Worm (Caenorhabditis elegans): ENCODE results near the gene C23G10.1.

Gene C23G10.1

ce11 chrIII:6180294-6180693 is 28.8 kb upstream of the C23G10.1 start:
- peak; percentile 36 for TF ChIP-seq gmeb-1 (tag; optimal IDR thresholded peaks at IDR 0.05)
- TF ChIP-seq unc-39 (tag; optimal IDR thresholded peaks at IDR 0.05), result no peak
- TF ChIP-seq F13H6.1 (tag; optimal IDR thresholded peaks at IDR 0.05), result peak; percentile 57
- peak; percentile 66 for TF ChIP-seq sma-9 (GFP tag; optimal IDR thresholded peaks at IDR 0.05)
- TF ChIP-seq sma-9 (tag; optimal IDR thresholded peaks at IDR 0.05), result no peak
- no peak for TF ChIP-seq ama-1 (optimal IDR thresholded peaks at IDR 0.05)
- peak; percentile 11 for TF ChIP-seq sma-3 (GFP tag; optimal IDR thresholded peaks at IDR 0.05)
- no peak for TF ChIP-seq ztf-1 (GFP tag; conservative IDR thresholded peaks at IDR 0.05)
- TF ChIP-seq crh-2 (tag; optimal IDR thresholded peaks at IDR 0.05), result peak; percentile 68
- TF ChIP-seq skn-1 (tag; optimal IDR thresholded peaks at IDR 0.05), result peak; percentile 34
- TF ChIP-seq zag-1 (tag; optimal IDR thresholded peaks at IDR 0.05), result no peak
- no peak for TF ChIP-seq elt-3 (tag; optimal IDR thresholded peaks at IDR 0.05)
- TF ChIP-seq fos-1 (tag; optimal IDR thresholded peaks at IDR 0.05), result peak; percentile 58
- TF ChIP-seq nhr-129 (tag; optimal IDR thresholded peaks at IDR 0.05), result peak; percentile 10
- TF ChIP-seq alr-1 (tag; optimal IDR thresholded peaks at IDR 0.05), result no peak
- peak in 1 of 2 experiments; percentile 28 for TF ChIP-seq mdl-1 (tag; optimal IDR thresholded peaks at IDR 0.05)

- TF ChIP-seq mdl-1 (tag; optimal IDR thresholded peaks at IDR 0.05) (no peak), ztf-1 (GFP tag; conservative IDR thresholded peaks at IDR 0.05) (no peak), lin-39 (tag; optimal IDR thresholded peaks at IDR 0.05) (no peak), alr-1 (tag; optimal IDR thresholded peaks at IDR 0.05) (no peak), sma-9 (GFP tag; optimal IDR thresholded peaks at IDR 0.05) (no peak), sma-9 (tag; optimal IDR thresholded peaks at IDR 0.05) (no peak), dmd-4 (tag; optimal IDR thresholded peaks at IDR 0.05) (no peak), F13H6.1 (tag; optimal IDR thresholded peaks at IDR 0.05) (no peak), elt-3 (tag; optimal IDR thresholded peaks at IDR 0.05) (no peak), unc-62 (GFP tag; optimal IDR thresholded peaks at IDR 0.05) (no peak), crh-2 (tag; optimal IDR thresholded peaks at IDR 0.05) (no peak)
Measured at ce11 chrIII:6183118-6183517, 26.0 kb upstream of the C23G10.1 start, which contains the start of gene nas-28. Gene nas-28 (minus strand): TSS chrIII:6183218.

ce11 chrIII:6190810-6191209 is 18.3 kb upstream of the C23G10.1 start, which contains the start of gene C23G10.5:
Gene C23G10.5 (plus strand): TSS chrIII:6191110.
- TF ChIP-seq ZK546.5 (tag; optimal IDR thresholded peaks at IDR 0.05) (no peak), unc-39 (tag; optimal IDR thresholded peaks at IDR 0.05) (no peak), R02D3.7 (tag; optimal IDR thresholded peaks at IDR 0.05) (no peak), nhr-10 (tag; optimal IDR thresholded peaks at IDR 0.05) (no peak), lin-11 (tag; optimal IDR thresholded peaks at IDR 0.05) (no peak), crh-2 (tag; optimal IDR thresholded peaks at IDR 0.05) (no peak), nhr-77 (tag; optimal IDR thresholded peaks at IDR 0.05) (no peak), sma-3 (GFP tag; optimal IDR thresholded peaks at IDR 0.05) (no peak), ceh-16 (tag; optimal IDR thresholded peaks at IDR 0.05) (no peak), nhr-12 (tag; optimal IDR thresholded peaks at IDR 0.05) (no peak)

ce11 chrIII:6194480-6194879 is 14.6 kb upstream of the C23G10.1 start, which contains the start of gene ugt-66:
Gene ugt-66 (minus strand): TSS chrIII:6194580.
- no peak for TF ChIP-seq unc-55 (GFP tag; optimal IDR thresholded peaks at IDR 0.05)
- TF ChIP-seq nhr-11 (tag; optimal IDR thresholded peaks at IDR 0.05), result no peak
- TF ChIP-seq ceh-82 (tag; optimal IDR thresholded peaks at IDR 0.05), result no peak

- TF ChIP-seq gmeb-1 (tag; optimal IDR thresholded peaks at IDR 0.05) (no peak), C34F6.9 (tag; optimal IDR thresholded peaks at IDR 0.05) (no peak), Y55F3AM.14 (GFP tag; optimal IDR thresholded peaks at IDR 0.05) (no peak), mdl-1 (tag; optimal IDR thresholded peaks at IDR 0.05) (no peak), nhr-12 (tag; optimal IDR thresholded peaks at IDR 0.05) (no peak), R02D3.7 (tag; optimal IDR thresholded peaks at IDR 0.05) (no peak), zag-1 (tag; optimal IDR thresholded peaks at IDR 0.05) (no peak), nhr-10 (tag; optimal IDR thresholded peaks at IDR 0.05) (no peak), blmp-1 (tag; optimal IDR thresholded peaks at IDR 0.05; ENCODE audit: insufficient read depth) (no peak)
Measured at ce11 chrIII:6195718-6196117, 13.4 kb upstream of the C23G10.1 start.
